In genomic region chrIII:11290554-11290953, ce11 we compare ENCODE assay signal across 4 worm cellular contexts.
TF ChIP-seq lines count a peak whose summit lies in the region.

TSS of gene gly-9 (minus strand) at chrIII:11290580.
TSS of gene mib-1 (minus strand) at chrIII:11290676.
TSS of gene smc-3 (plus strand) at chrIII:11290904.

TF ChIP-seq in whole organism, L2 larva, 48 proteins besides CTCF, POLR2A, EP300 and RAD21 (continues in another document):
- TF ChIP-seq nhr-10 (tag; optimal IDR thresholded peaks at IDR 0.05; lab: Kevin White, UChicago) (no peak), ztf-1 (GFP tag; conservative IDR thresholded peaks at IDR 0.05; lab: Robert Waterston, UW) (no peak), sma-3 (GFP tag; optimal IDR thresholded peaks at IDR 0.05; lab: Kevin White, UChicago) (peak; percentile 76), R02D3.7 (tag; optimal IDR thresholded peaks at IDR 0.05; lab: Kevin White, UChicago) (no peak), ztf-4 (tag; optimal IDR thresholded peaks at IDR 0.05; lab: Kevin White, UChicago) (no peak), snpc-4 (tag; optimal IDR thresholded peaks at IDR 0.05; lab: Kevin White, UChicago) (peak; percentile 15), F13H6.1 (tag; optimal IDR thresholded peaks at IDR 0.05; lab: Kevin White, UChicago) (peak; percentile 70), C34F6.9 (tag; optimal IDR thresholded peaks at IDR 0.05; lab: Kevin White, UChicago) (peak; percentile 83), alr-1 (tag; optimal IDR thresholded peaks at IDR 0.05; lab: Kevin White, UChicago) (no peak), egl-27 (tag; optimal IDR thresholded peaks at IDR 0.05; lab: Kevin White, UChicago) (no peak), nhr-237 (tag; optimal IDR thresholded peaks at IDR 0.05; lab: Kevin White, UChicago) (no peak), lin-11 (tag; optimal IDR thresholded peaks at IDR 0.05; lab: Kevin White, UChicago) (peak; percentile 48), sem-4 (tag; optimal IDR thresholded peaks at IDR 0.05; lab: Kevin White, UChicago) (peak; percentile 4), nhr-21 (tag; optimal IDR thresholded peaks at IDR 0.05; lab: Kevin White, UChicago) (peak; percentile 13), nhr-12 (tag; optimal IDR thresholded peaks at IDR 0.05; lab: Kevin White, UChicago) (no peak), elt-1 (tag; optimal IDR thresholded peaks at IDR 0.05; lab: Kevin White, UChicago) (no peak), fos-1 (tag; optimal IDR thresholded peaks at IDR 0.05; lab: Kevin White, UChicago) (peak; percentile 33), ama-1 (optimal IDR thresholded peaks at IDR 0.05; lab: Kevin White, UChicago) (no peak), crh-2 (tag; optimal IDR thresholded peaks at IDR 0.05; lab: Kevin White, UChicago) (peak; percentile 86), nhr-25 (tag; optimal IDR thresholded peaks at IDR 0.05; lab: Kevin White, UChicago) (peak; percentile 60), nhr-77 (tag; optimal IDR thresholded peaks at IDR 0.05; lab: Kevin White, UChicago) (no peak), lin-13 (GFP tag; optimal IDR thresholded peaks at IDR 0.05; lab: Kevin White, UChicago) (peak; percentile 72), unc-55 (GFP tag; optimal IDR thresholded peaks at IDR 0.05; lab: Kevin White, UChicago) (peak; percentile 75), zag-1 (tag; optimal IDR thresholded peaks at IDR 0.05; lab: Kevin White, UChicago) (no peak)

TF ChIP-seq in whole organism, L4 larva, 104 proteins besides CTCF, POLR2A, EP300 and RAD21 (continues in another document):
- peak; percentile 92 for TF ChIP-seq ZK337.2 (GFP tag; IDR thresholded peaks at IDR 0.05; lab: Robert Waterston, UW)
- peak; percentile 35 for TF ChIP-seq dve-1 (tag; optimal IDR thresholded peaks at IDR 0.05; lab: Kevin White, UChicago; ENCODE audit: insufficient read depth)
- no peak for TF ChIP-seq nhr-41 (GFP tag; IDR thresholded peaks at IDR 0.05; lab: Robert Waterston, UW)
- TF ChIP-seq nhr-6 (tag; optimal IDR thresholded peaks at IDR 0.05; lab: Kevin White, UChicago) = peak; percentile 56
- TF ChIP-seq aha-1 (tag; lab: Kevin White, UChicago) = peak; percentile 96
- TF ChIP-seq hlh-30 (tag; optimal IDR thresholded peaks at IDR 0.05; lab: Kevin White, UChicago; ENCODE audit: insufficient read depth) = peak; percentile 38
- TF ChIP-seq dmd-9 (GFP tag; IDR thresholded peaks at IDR 0.05; lab: Robert Waterston, UW) = peak; percentile 85
- TF ChIP-seq vab-7 (GFP tag; IDR thresholded peaks at IDR 0.05; lab: Robert Waterston, UW) = no peak
- peak in 1 of 2 experiments; percentile 81 for TF ChIP-seq lsy-2 (tag; optimal IDR thresholded peaks at IDR 0.05; lab: Kevin White, UChicago)
- TF ChIP-seq mes-2 (tag; optimal IDR thresholded peaks at IDR 0.05; lab: Kevin White, UChicago; ENCODE audit: poor library complexity, severe bottlenecking) = peak; percentile 99
- TF ChIP-seq unc-130 (GFP tag; optimal IDR thresholded peaks at IDR 0.05; lab: Kevin White, UChicago) = peak; percentile 94
- no peak for TF ChIP-seq F10B5.3 (tag; optimal IDR thresholded peaks at IDR 0.05; lab: Kevin White, UChicago)
- TF ChIP-seq nhr-11 (tag; optimal IDR thresholded peaks at IDR 0.05; lab: Kevin White, UChicago) = peak; percentile 27
- TF ChIP-seq nhr-102 (tag; optimal IDR thresholded peaks at IDR 0.05; lab: Kevin White, UChicago) = no peak
- peak; percentile 67 for TF ChIP-seq lin-38 (GFP tag; IDR thresholded peaks at IDR 0.05; lab: Robert Waterston, UW)
- no peak for TF ChIP-seq mxl-2 (GFP tag; conservative IDR thresholded peaks at IDR 0.05; lab: Robert Waterston, UW)
- TF ChIP-seq hlh-11 (tag; optimal IDR thresholded peaks at IDR 0.05; lab: Kevin White, UChicago) = peak; percentile 11
- peak in 1 of 2 experiments; percentile 89 for TF ChIP-seq hif-1 (tag; optimal IDR thresholded peaks at IDR 0.05; lab: Kevin White, UChicago)
- TF ChIP-seq D1046.2 (GFP tag; IDR thresholded peaks at IDR 0.05; lab: Robert Waterston, UW) = peak; percentile 59; the same call in 1 of the 2 replicates
- TF ChIP-seq rbr-2 (tag; optimal IDR thresholded peaks at IDR 0.05; lab: Kevin White, UChicago) = peak; percentile 29
- TF ChIP-seq dmd-6 (GFP tag; IDR thresholded peaks at IDR 0.05; lab: Robert Waterston, UW) = peak; percentile 45; the same call in 1 of the 2 replicates
- peak; percentile 91 for TF ChIP-seq dpl-1 (GFP tag; optimal IDR thresholded peaks at IDR 0.05; lab: Kevin White, UChicago)
- TF ChIP-seq arid-1 (GFP tag; conservative IDR thresholded peaks at IDR 0.05; lab: Robert Waterston, UW) = no peak

TF ChIP-seq in whole organism, late embryonic, 69 proteins besides CTCF, POLR2A, EP300 and RAD21 (continues in another document):
- TF ChIP-seq hlh-6 (tag; optimal IDR thresholded peaks at IDR 0.05; lab: Kevin White, UChicago) = no peak
- TF ChIP-seq nhr-11 (tag; optimal IDR thresholded peaks at IDR 0.05; lab: Kevin White, UChicago) = no peak
- TF ChIP-seq ceh-24 (tag; optimal IDR thresholded peaks at IDR 0.05; lab: Kevin White, UChicago) = no peak
- TF ChIP-seq tbx-7 (tag; optimal IDR thresholded peaks at IDR 0.05; lab: Kevin White, UChicago) = peak; percentile 84
- TF ChIP-seq elt-4 (tag; optimal IDR thresholded peaks at IDR 0.05; lab: Kevin White, UChicago) = no peak
- TF ChIP-seq fax-1 (tag; optimal IDR thresholded peaks at IDR 0.05; lab: Kevin White, UChicago) = peak; percentile 5
- TF ChIP-seq dve-1 (tag; optimal IDR thresholded peaks at IDR 0.05; lab: Kevin White, UChicago) = no peak
- no peak for TF ChIP-seq ceh-45 (GFP tag; IDR thresholded peaks at IDR 0.05; lab: Robert Waterston, UW)
- TF ChIP-seq pax-1 (tag; optimal IDR thresholded peaks at IDR 0.05; lab: Kevin White, UChicago) = no peak
- peak; percentile 64 for TF ChIP-seq mec-3 (tag; optimal IDR thresholded peaks at IDR 0.05; lab: Kevin White, UChicago; ENCODE audit: borderline replicate concordance)
- no peak for TF ChIP-seq K09A11.1 (tag; optimal IDR thresholded peaks at IDR 0.05; lab: Kevin White, UChicago; ENCODE audit: insufficient read depth)
- no peak for TF ChIP-seq K02D7.2 (tag; optimal IDR thresholded peaks at IDR 0.05; lab: Kevin White, UChicago)
- no peak for TF ChIP-seq madf-2 (tag; optimal IDR thresholded peaks at IDR 0.05; lab: Kevin White, UChicago)
- no peak for TF ChIP-seq pros-1 (tag; optimal IDR thresholded peaks at IDR 0.05; lab: Kevin White, UChicago)
- TF ChIP-seq sox-2 (GFP tag; IDR thresholded peaks at IDR 0.05; lab: Robert Waterston, UW) = no peak
- no peak for TF ChIP-seq sdc-2 (tag; optimal IDR thresholded peaks at IDR 0.05; lab: Kevin White, UChicago)
- TF ChIP-seq hlh-8 (tag; optimal IDR thresholded peaks at IDR 0.05; lab: Kevin White, UChicago) = peak; percentile 87
- no peak for TF ChIP-seq hlh-13 (GFP tag; optimal IDR thresholded peaks at IDR 0.05; lab: Kevin White, UChicago)
- peak; percentile 60 for TF ChIP-seq elt-2 (tag; optimal IDR thresholded peaks at IDR 0.05; lab: Kevin White, UChicago)
- TF ChIP-seq unc-55 (GFP tag; optimal IDR thresholded peaks at IDR 0.05; lab: Kevin White, UChicago) = no peak
- no peak for TF ChIP-seq Y22D7AL.16 (tag; optimal IDR thresholded peaks at IDR 0.05; lab: Kevin White, UChicago)
- no peak for TF ChIP-seq che-1 (tag; optimal IDR thresholded peaks at IDR 0.05; lab: Kevin White, UChicago)
- TF ChIP-seq ceh-9 (tag; optimal IDR thresholded peaks at IDR 0.05; lab: Kevin White, UChicago) = no peak
- TF ChIP-seq pha-2 (tag; optimal IDR thresholded peaks at IDR 0.05; lab: Kevin White, UChicago) = no peak
- peak; percentile 96 for TF ChIP-seq ceh-31 (tag; optimal IDR thresholded peaks at IDR 0.05; lab: Kevin White, UChicago)
- TF ChIP-seq fkh-10 (GFP tag; optimal IDR thresholded peaks at IDR 0.05; lab: Kevin White, UChicago) = no peak
- no peak for TF ChIP-seq ceh-30 (tag; optimal IDR thresholded peaks at IDR 0.05; lab: Kevin White, UChicago)

TF ChIP-seq in whole organism, mixed stage, embryonic, 35 proteins besides CTCF, POLR2A, EP300 and RAD21:
- TF ChIP-seq pha-4 (tag; optimal IDR thresholded peaks at IDR 0.05; lab: Kevin White, UChicago) (no peak), cnd-1 (tag; optimal IDR thresholded peaks at IDR 0.05; lab: Kevin White, UChicago) (no peak), unc-39 (tag; optimal IDR thresholded peaks at IDR 0.05; lab: Kevin White, UChicago) (no peak), blmp-1 (tag; optimal IDR thresholded peaks at IDR 0.05; lab: Kevin White, UChicago) (no peak), elt-1 (tag; optimal IDR thresholded peaks at IDR 0.05; lab: Kevin White, UChicago; ENCODE audit: borderline replicate concordance, insufficient read depth) (no peak), nhr-76 (tag; optimal IDR thresholded peaks at IDR 0.05; lab: Kevin White, UChicago) (no peak), ztf-11 (tag; optimal IDR thresholded peaks at IDR 0.05; lab: Kevin White, UChicago) (no peak), ces-1 (GFP tag; optimal IDR thresholded peaks at IDR 0.05; lab: Kevin White, UChicago) (peak; percentile 5), nhr-237 (tag; optimal IDR thresholded peaks at IDR 0.05; lab: Kevin White, UChicago) (peak; percentile 24), nhr-2 (tag; optimal IDR thresholded peaks at IDR 0.05; lab: Kevin White, UChicago) (no peak), mab-5 (tag; optimal IDR thresholded peaks at IDR 0.05; lab: Kevin White, UChicago) (no peak), flh-1 (GFP tag; optimal IDR thresholded peaks at IDR 0.05; lab: Kevin White, UChicago) (no peak), sem-2 (GFP tag; optimal IDR thresholded peaks at IDR 0.05; lab: Kevin White, UChicago) (no peak), ham-2 (GFP tag; optimal IDR thresholded peaks at IDR 0.05; lab: Kevin White, UChicago) (no peak), lsy-2 (tag; optimal IDR thresholded peaks at IDR 0.05; lab: Kevin White, UChicago) (peak; percentile 6), elt-3 (tag; optimal IDR thresholded peaks at IDR 0.05; lab: Kevin White, UChicago) (no peak), zip-8 (tag; optimal IDR thresholded peaks at IDR 0.05; lab: Kevin White, UChicago) (no peak), sptf-1 (tag; optimal IDR thresholded peaks at IDR 0.05; lab: Kevin White, UChicago) (no peak), ceh-43 (GFP tag; optimal IDR thresholded peaks at IDR 0.05; lab: Kevin White, UChicago) (no peak), ceh-83 (GFP tag; optimal IDR thresholded peaks at IDR 0.05; lab: Kevin White, UChicago) (no peak), lin-13 (tag; optimal IDR thresholded peaks at IDR 0.05; lab: Kevin White, UChicago) (peak; percentile 18), tbx-8 (GFP tag; optimal IDR thresholded peaks at IDR 0.05; lab: Kevin White, UChicago) (no peak), snpc-4 (tag; optimal IDR thresholded peaks at IDR 0.05; lab: Kevin White, UChicago) (no peak), lin-32 (GFP tag; optimal IDR thresholded peaks at IDR 0.05; lab: Kevin White, UChicago) (no peak)
